Worm (Caenorhabditis elegans) whole organism, L4 larva: ENCODE results near the gene mut-7.
A peak's percentile ranks its signal among the peaks of the same experiment; 100 is the strongest.

Experiments used
- F26F4.8 ChIP-seq: fragments of 200-800 bp; sonication (Bioruptor generic); conservative IDR thresholded peaks from 2 replicates; pipeline ENCODE4 v1.3.6; 2022; ENCODE audit warnings: missing genetic modification characterization, missing compliant biosample characterization
- F44E2.7 ChIP-seq: fragments of 200-800 bp; sonication (Bioruptor generic); IDR thresholded peaks from 2 replicates; pipeline ENCODE4 v2.1.2; 2022; ENCODE audit warnings: missing genetic modification characterization, missing compliant biosample characterization
- T20F7.1 ChIP-seq: fragments of 200-800 bp; sonication (Bioruptor generic); optimal IDR thresholded peaks from 2 replicates; lab custom pipeline; 2018; ENCODE audit warnings: mild to moderate bottlenecking, missing genetic modification characterization, missing compliant biosample characterization
- Y48G9A.11 ChIP-seq: fragments of 200-800 bp; sonication (Bioruptor generic); IDR thresholded peaks from 2 replicates; pipeline ENCODE4 v1.3.6; 2022; ENCODE audit warnings: missing genetic modification reagents, missing genetic modification characterization, missing compliant biosample characterization
- ZK337.2 ChIP-seq: fragments of 200-800 bp; sonication (Bioruptor generic); IDR thresholded peaks from 2 replicates; pipeline ENCODE4 v1.3.6; 2022; ENCODE audit warnings: missing genetic modification reagents, missing genetic modification characterization, missing compliant biosample characterization
- ZK546.5 ChIP-seq, 2 experiments: sonication (generic microtip); optimal IDR thresholded peaks; 2 replicates each; lab custom pipeline; 2017; ENCODE audit warnings: missing biosample characterization in 2 of 2, missing genetic modification characterization in 2 of 2
- aha-1 ChIP-seq: fragments of 150-350 bp; peaks from one replicate; lab custom pipeline; 2014; ENCODE audit warnings: missing biosample characterization, missing genetic modification characterization
- ceh-20 ChIP-seq: fragments of 200-800 bp; sonication (Bioruptor generic); IDR thresholded peaks from 2 replicates; pipeline ENCODE4 v1.3.6; 2022; ENCODE audit warnings: missing genetic modification reagents, missing genetic modification characterization, missing compliant biosample characterization
- ceh-32 ChIP-seq: sonication (generic microtip); optimal IDR thresholded peaks from 2 replicates; lab custom pipeline; 2016; ENCODE audit warnings: mild to moderate bottlenecking, missing genetic modification characterization, missing compliant biosample characterization; ENCODE audit not compliant: poor library complexity
- ceh-82 ChIP-seq: sonication (generic microtip); optimal IDR thresholded peaks from 2 replicates; lab custom pipeline; 2017; ENCODE audit warnings: missing biosample characterization, missing genetic modification characterization
- cey-2 ChIP-seq: sonication (generic microtip); optimal IDR thresholded peaks from 3 replicates; lab custom pipeline; 2017; ENCODE audit warnings: missing genetic modification characterization, mild to moderate bottlenecking, missing compliant biosample characterization, antibody characterized with exemption, borderline replicate concordance; ENCODE audit not compliant: insufficient read depth
- dmd-6 ChIP-seq: fragments of 200-800 bp; sonication (Bioruptor generic); IDR thresholded peaks from 2 replicates; pipeline ENCODE4 v1.3.6; 2022; ENCODE audit warnings: missing genetic modification reagents, missing genetic modification characterization, missing compliant biosample characterization
- dpl-1 ChIP-seq: fragments of 150-350 bp; optimal IDR thresholded peaks from 2 replicates; lab custom pipeline; 2014; ENCODE audit warnings: missing biosample characterization, missing genetic modification reagents, missing genetic modification characterization
- duxl-1 ChIP-seq: sonication (generic microtip); optimal IDR thresholded peaks from 2 replicates; lab custom pipeline; 2016; ENCODE audit warnings: mild to moderate bottlenecking, missing genetic modification characterization, moderate library complexity, missing compliant biosample characterization; ENCODE audit not compliant: poor library complexity
- dve-1 ChIP-seq: sonication (generic microtip); optimal IDR thresholded peaks from 2 replicates; lab custom pipeline; 2017; ENCODE audit warnings: antibody characterized with exemption, mild to moderate bottlenecking, missing genetic modification characterization, missing compliant biosample characterization; ENCODE audit not compliant: insufficient read depth
- egl-27 ChIP-seq: sonication (generic microtip); optimal IDR thresholded peaks from 3 replicates; lab custom pipeline; 2017; ENCODE audit warnings: missing biosample characterization, missing genetic modification reagents, missing genetic modification characterization
- egl-43 ChIP-seq: fragments of 200-800 bp; sonication (Bioruptor generic); IDR thresholded peaks from 2 replicates; pipeline ENCODE4 v1.3.6; 2022; ENCODE audit warnings: missing genetic modification reagents, missing genetic modification characterization, missing compliant biosample characterization
- gei-8 ChIP-seq: fragments of 200-800 bp; sonication (Bioruptor generic); optimal IDR thresholded peaks from 2 replicates; lab custom pipeline; 2018; ENCODE audit warnings: mild to moderate bottlenecking, missing genetic modification characterization, missing compliant biosample characterization
- hif-1 ChIP-seq, 2 experiments: sonication (generic microtip); optimal IDR thresholded peaks; 2 replicates each; lab custom pipeline; 2016 to 2017; ENCODE audit warnings: missing compliant biosample characterization in 2 of 2, missing genetic modification characterization in 2 of 2, missing genetic modification reagents in 2 of 2, missing genotype in 2 of 2, mild to moderate bottlenecking in 1 of 2
- hlh-30 ChIP-seq: sonication (generic microtip); optimal IDR thresholded peaks from 2 replicates; lab custom pipeline; 2017; ENCODE audit warnings: antibody characterized with exemption, mild to moderate bottlenecking, missing genetic modification characterization, missing compliant biosample characterization; ENCODE audit not compliant: insufficient read depth
- lim-7 ChIP-seq: fragments of 200-800 bp; sonication (Bioruptor generic); IDR thresholded peaks from 2 replicates; pipeline ENCODE4 v1.3.6; 2022; ENCODE audit warnings: missing genetic modification characterization, missing compliant biosample characterization
- lin-1 ChIP-seq: fragments of 200-800 bp; sonication (Bioruptor generic); IDR thresholded peaks from 2 replicates; pipeline ENCODE4 v1.3.6; 2022; ENCODE audit warnings: missing genetic modification reagents, missing genetic modification characterization, missing compliant biosample characterization
- lin-15B ChIP-seq: fragments of 150-350 bp; sonication (generic microtip); optimal IDR thresholded peaks from 3 replicates; lab custom pipeline; 2014; ENCODE audit warnings: missing biosample characterization, missing genetic modification characterization
- lin-39 ChIP-seq: fragments of 150-350 bp; optimal IDR thresholded peaks from 2 replicates; lab custom pipeline; 2014; ENCODE audit warnings: missing biosample characterization, missing genetic modification reagents, missing genetic modification characterization
- mep-1 ChIP-seq: fragments of 150-350 bp; sonication (generic microtip); optimal IDR thresholded peaks from 3 replicates; lab custom pipeline; 2014; ENCODE audit warnings: missing biosample characterization, missing genetic modification characterization
- mes-2 ChIP-seq: sonication (generic microtip); optimal IDR thresholded peaks from 2 replicates; lab custom pipeline; 2016; ENCODE audit warnings: missing genotype, mild to moderate bottlenecking, missing genetic modification characterization, missing compliant biosample characterization; ENCODE audit not compliant: poor library complexity, severe bottlenecking
- mxl-3 ChIP-seq: fragments of 200-800 bp; sonication (Bioruptor generic); optimal IDR thresholded peaks from 2 replicates; lab custom pipeline; 2018; ENCODE audit warnings: mild to moderate bottlenecking, missing genetic modification characterization, missing compliant biosample characterization
- nhr-102 ChIP-seq: sonication (generic microtip); optimal IDR thresholded peaks from 2 replicates; lab custom pipeline; 2016; ENCODE audit warnings: mild to moderate bottlenecking, missing genetic modification characterization, moderate library complexity, missing compliant biosample characterization
- nhr-237 ChIP-seq: sonication (generic microtip); optimal IDR thresholded peaks from 2 replicates; lab custom pipeline; 2017; ENCODE audit warnings: missing biosample characterization, missing genetic modification characterization
- nhr-25 ChIP-seq: sonication (generic microtip); optimal IDR thresholded peaks from 2 replicates; lab custom pipeline; 2017; ENCODE audit warnings: missing genetic modification characterization, mild to moderate bottlenecking, missing compliant biosample characterization, antibody characterized with exemption, moderate library complexity, borderline replicate concordance; ENCODE audit not compliant: insufficient read depth
- nhr-28 ChIP-seq: fragments of 150-350 bp; optimal IDR thresholded peaks from 2 replicates; lab custom pipeline; 2014; ENCODE audit warnings: missing biosample characterization, missing genetic modification characterization
- nhr-41 ChIP-seq: fragments of 200-800 bp; sonication (Bioruptor generic); IDR thresholded peaks from 2 replicates; pipeline ENCODE4 v1.3.6; 2022; ENCODE audit warnings: missing genetic modification reagents, missing genetic modification characterization, missing compliant biosample characterization
- nhr-42 ChIP-seq: fragments of 200-800 bp; sonication (Bioruptor generic); IDR thresholded peaks from 2 replicates; pipeline ENCODE4 v1.3.6; 2022; ENCODE audit warnings: missing genetic modification characterization, missing compliant biosample characterization
- nhr-77 ChIP-seq: fragments of 150-350 bp; optimal IDR thresholded peaks from 2 replicates; lab custom pipeline; 2014; ENCODE audit warnings: missing biosample characterization, missing genetic modification characterization
- rbr-2 ChIP-seq: sonication (generic microtip); optimal IDR thresholded peaks from 2 replicates; lab custom pipeline; 2016; ENCODE audit warnings: missing genotype, missing genetic modification characterization, missing compliant biosample characterization
- saeg-2 ChIP-seq: fragments of 200-800 bp; sonication (Bioruptor generic); IDR thresholded peaks from 2 replicates; pipeline ENCODE4 v1.3.6; 2022; ENCODE audit warnings: missing genetic modification reagents, missing genetic modification characterization, missing compliant biosample characterization
- sdz-12 ChIP-seq: fragments of 200-800 bp; sonication (Bioruptor generic); optimal IDR thresholded peaks from 2 replicates; lab custom pipeline; 2018; ENCODE audit warnings: mild to moderate bottlenecking, missing genetic modification characterization, missing compliant biosample characterization
- skn-1 ChIP-seq: fragments of 150-350 bp; optimal IDR thresholded peaks from 2 replicates; lab custom pipeline; 2014; ENCODE audit warnings: missing biosample characterization, missing genetic modification characterization
- snpc-1.2 ChIP-seq: fragments of 200-800 bp; sonication (Bioruptor generic); IDR thresholded peaks from 2 replicates; pipeline ENCODE4 v1.3.6; 2022; ENCODE audit warnings: missing genetic modification reagents, missing genetic modification characterization, missing compliant biosample characterization
- spr-3 ChIP-seq: fragments of 200-800 bp; sonication (Bioruptor generic); optimal IDR thresholded peaks from 2 replicates; lab custom pipeline; 2018; ENCODE audit warnings: mild to moderate bottlenecking, missing genetic modification characterization, missing compliant biosample characterization
- tra-1 ChIP-seq: fragments of 200-800 bp; sonication (Bioruptor generic); IDR thresholded peaks from 2 replicates; pipeline ENCODE4 v1.3.6; 2022; ENCODE audit warnings: missing genetic modification reagents, missing genetic modification characterization, missing compliant biosample characterization
- unc-39 ChIP-seq: sonication (generic microtip); optimal IDR thresholded peaks from 2 replicates; lab custom pipeline; 2017; ENCODE audit warnings: missing biosample characterization, missing genetic modification characterization
- unc-62 ChIP-seq, 3 experiments: fragments of 150-350 bp in 1 of 3; sonication (generic microtip); optimal IDR thresholded peaks in 2 of 3; peaks in 1 of 3; 1 replicate in 1 of 3; 2 replicates in 2 of 3; lab custom pipeline; 2014 to 2017; ENCODE audit warnings: missing biosample characterization in 3 of 3, missing genetic modification characterization in 3 of 3, missing genetic modification reagents in 3 of 3, missing genotype in 1 of 3
- vab-7 ChIP-seq: fragments of 200-800 bp; sonication (Bioruptor generic); IDR thresholded peaks from 2 replicates; pipeline ENCODE4 v1.3.6; 2022; ENCODE audit warnings: missing genetic modification reagents, missing genetic modification characterization, missing compliant biosample characterization
- zfp-3 ChIP-seq: fragments of 200-800 bp; sonication (Bioruptor generic); conservative IDR thresholded peaks from 2 replicates; pipeline ENCODE4 v1.3.6; 2022; ENCODE audit warnings: missing genetic modification reagents, missing genetic modification characterization, missing compliant biosample characterization
- zip-2 ChIP-seq: fragments of 150-350 bp; optimal IDR thresholded peaks from 2 replicates; lab custom pipeline; 2014; ENCODE audit warnings: missing biosample characterization, missing genetic modification characterization

The mut-7 gene

DNA sequence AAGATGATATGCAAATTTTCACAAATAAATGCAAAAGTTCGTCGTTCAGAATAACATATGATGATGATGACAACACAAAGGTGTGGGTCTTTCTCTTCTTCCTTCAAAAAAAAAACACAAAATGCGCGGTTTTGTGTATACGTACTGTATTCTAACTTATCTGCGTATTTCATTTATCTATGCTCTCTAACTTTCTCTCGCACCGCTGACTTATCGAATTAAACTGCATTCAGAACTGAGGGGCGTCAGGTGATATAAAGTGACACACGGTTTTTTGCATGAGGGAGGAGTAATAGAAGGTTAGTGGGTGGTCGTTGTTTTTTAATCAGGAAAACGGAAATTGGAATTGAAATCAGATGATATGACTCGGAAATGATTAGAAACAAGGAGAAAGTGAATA, 41.9 kb downstream of the mut-7 start, which contains the start of gene sod-4:
sod-4 (minus strand) TSS at position 109 of the 400 bp plus-strand sequence.
- TF ChIP-seq nhr-77 (tag; lab: Kevin White, UChicago), result no peak
- no peak for TF ChIP-seq ceh-20
- TF ChIP-seq ceh-32 (tag; lab: Kevin White, UChicago), result no peak
- no peak for TF ChIP-seq lin-15B (tag; lab: Kevin White, UChicago)
- TF ChIP-seq dmd-6 (GFP tag; lab: Robert Waterston, UW), result no peak
- TF ChIP-seq nhr-42, result no peak
- TF ChIP-seq nhr-102 (tag; lab: Kevin White, UChicago), result no peak
- TF ChIP-seq tra-1 (GFP tag; lab: Robert Waterston, UW), result peak; percentile 51; the same call in 1 of the 2 replicates
- no peak for TF ChIP-seq lin-1 (GFP tag; lab: Robert Waterston, UW)
- no peak for TF ChIP-seq F44E2.7 (GFP tag; lab: Robert Waterston, UW)
- TF ChIP-seq ceh-82 (tag; lab: Kevin White, UChicago), result no peak
- peak; percentile 27 for TF ChIP-seq mxl-3 (GFP tag; lab: Kevin White, UChicago)
- peak; percentile 56 for TF ChIP-seq nhr-28 (tag; lab: Kevin White, UChicago)
- TF ChIP-seq zip-2, result no peak
- peak; percentile 36 for TF ChIP-seq cey-2 (tag; lab: Kevin White, UChicago)
- peak; percentile 10 for TF ChIP-seq mep-1
- TF ChIP-seq sdz-12 (GFP tag; lab: Kevin White, UChicago), result no peak
- TF ChIP-seq hlh-30 (tag; lab: Kevin White, UChicago), result peak; percentile 86
- TF ChIP-seq saeg-2 (GFP tag; lab: Robert Waterston, UW), result no peak
- no peak for TF ChIP-seq hif-1 (tag; optimal IDR thresholded peaks at IDR 0.05; lab: Kevin White, UChicago)
- peak; percentile 55 for TF ChIP-seq dve-1 (tag; lab: Kevin White, UChicago)
- TF ChIP-seq F26F4.8 (GFP tag; lab: Robert Waterston, UW), result no peak
- TF ChIP-seq zfp-3, result no peak
- no peak for TF ChIP-seq vab-7
- TF ChIP-seq nhr-237 (tag; lab: Kevin White, UChicago), result no peak
- no peak for TF ChIP-seq T20F7.1 (GFP tag; lab: Kevin White, UChicago)

ce11 chrIII:9497412-9497811, 44.8 kb downstream of the mut-7 start:
- no peak for TF ChIP-seq nhr-41 (GFP tag; lab: Robert Waterston, UW)
- TF ChIP-seq, all 104 proteins: peak for 0

DNA sequence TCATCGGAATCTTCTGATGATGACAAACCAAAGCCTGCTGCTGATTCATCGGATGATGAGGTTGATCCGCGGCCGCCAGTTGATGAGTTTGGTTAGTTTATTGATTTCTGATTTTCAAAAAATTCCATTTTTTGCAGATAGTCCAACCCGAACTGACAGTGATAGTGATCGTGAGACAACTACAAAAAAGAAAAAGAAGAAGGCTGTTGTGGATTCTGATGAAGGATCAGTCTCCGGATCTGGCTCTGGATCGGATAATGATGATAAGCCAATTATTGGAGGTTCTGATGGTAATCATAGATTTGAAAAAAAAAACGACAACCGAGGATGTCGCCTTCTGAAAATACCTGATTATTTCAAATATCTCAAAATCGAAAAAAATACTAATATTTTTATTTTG, 46.1 kb downstream of the mut-7 start:
- TF ChIP-seq unc-39 (tag; lab: Kevin White, UChicago) (no peak), egl-43 (GFP tag; lab: Robert Waterston, UW) (no peak), spr-3 (GFP tag; lab: Kevin White, UChicago) (no peak), rbr-2 (tag; lab: Kevin White, UChicago) (no peak), mes-2 (tag; lab: Kevin White, UChicago) (no peak), tra-1 (GFP tag; lab: Robert Waterston, UW) (no peak), aha-1 (tag; lab: Kevin White, UChicago) (peak; percentile 64), nhr-25 (tag; lab: Kevin White, UChicago) (no peak)

- TF ChIP-seq aha-1 (tag; lab: Kevin White, UChicago) (peak; percentile 78), lim-7 (GFP tag; lab: Robert Waterston, UW) (no peak), duxl-1 (tag; lab: Kevin White, UChicago) (no peak), snpc-1.2 (GFP tag; lab: Robert Waterston, UW) (no peak), unc-62 (GFP tag; optimal IDR thresholded peaks at IDR 0.05 in 1 of 2; lab: Kevin White, UChicago) (peak in 1 of 2 experiments; percentile 97), unc-62 (tag; optimal IDR thresholded peaks at IDR 0.05; lab: Kevin White, UChicago) (no peak), ZK337.2 (GFP tag; lab: Robert Waterston, UW) (no peak), Y48G9A.11 (no peak), skn-1 (tag; lab: Kevin White, UChicago) (no peak), dpl-1 (GFP tag; lab: Kevin White, UChicago) (no peak), lin-39 (tag; lab: Kevin White, UChicago) (no peak), gei-8 (GFP tag; lab: Kevin White, UChicago) (no peak), sdz-12 (GFP tag; lab: Kevin White, UChicago) (no peak), egl-27 (tag; lab: Kevin White, UChicago) (no peak), ZK546.5 (tag; optimal IDR thresholded peaks at IDR 0.05; lab: Kevin White, UChicago) (no peak), rbr-2 (tag; lab: Kevin White, UChicago) (no peak)
These were observed 48.0 kb downstream of the mut-7 start for ce11 chrIII:9494209-9494608.
